Worm (Caenorhabditis elegans) whole organism, dauer: ENCODE measurements around the gene nlp-49.

ENCODE experiments used
- unc-62 ChIP-seq: sonication (generic microtip); optimal IDR thresholded peaks from 2 replicates; lab custom pipeline; 2017; ENCODE audit warnings: missing biosample characterization, missing genetic modification reagents, missing genetic modification characterization

nlp-49 gene

DNA sequence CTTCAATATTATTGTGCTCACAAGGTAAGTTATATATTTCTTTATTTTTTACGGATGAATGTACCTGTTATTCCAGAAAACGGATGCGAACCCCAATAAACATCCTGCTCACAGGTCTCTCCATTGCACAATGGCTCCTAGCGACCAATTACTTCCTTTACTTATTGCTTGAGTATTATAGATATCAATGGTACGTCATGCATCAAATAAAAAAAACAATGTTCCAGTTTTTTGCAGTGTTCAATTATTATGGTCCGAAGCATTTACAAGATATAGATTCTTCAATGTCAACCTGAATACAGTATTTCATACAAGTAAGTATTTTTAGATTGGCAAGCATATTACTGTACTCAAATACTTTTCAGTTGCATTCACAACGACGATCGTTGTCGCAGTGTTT lies 28.5 kb downstream of the nlp-49 start:
- TF ChIP-seq unc-62 (GFP tag; lab: Kevin White, UChicago), result no peak

DNA sequence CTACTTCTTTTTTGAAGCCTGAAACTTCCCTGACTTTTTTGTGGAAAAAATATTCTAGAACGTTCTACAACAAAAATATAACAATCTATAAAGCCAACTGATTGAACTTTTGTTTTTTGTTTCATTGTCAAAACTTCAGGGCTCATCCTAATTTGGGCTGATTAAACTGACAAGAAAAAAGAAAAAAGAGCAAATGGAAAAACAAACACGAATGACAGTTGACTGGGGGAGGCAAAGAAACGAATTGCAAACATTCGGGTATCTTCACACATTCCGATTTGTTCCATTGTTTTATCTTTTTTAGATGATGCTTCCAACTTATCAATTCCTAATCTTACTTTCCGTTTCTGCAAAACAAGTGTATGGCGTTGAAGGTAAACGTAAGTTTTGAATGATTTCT lies 31.0 kb downstream of the nlp-49 start, which contains the start of gene C46F4.3:
Gene C46F4.3, plus strand, starts transcription at position 301 of the 400 bp plus-strand sequence.
- no peak for TF ChIP-seq unc-62 (GFP tag; lab: Kevin White, UChicago)

DNA sequence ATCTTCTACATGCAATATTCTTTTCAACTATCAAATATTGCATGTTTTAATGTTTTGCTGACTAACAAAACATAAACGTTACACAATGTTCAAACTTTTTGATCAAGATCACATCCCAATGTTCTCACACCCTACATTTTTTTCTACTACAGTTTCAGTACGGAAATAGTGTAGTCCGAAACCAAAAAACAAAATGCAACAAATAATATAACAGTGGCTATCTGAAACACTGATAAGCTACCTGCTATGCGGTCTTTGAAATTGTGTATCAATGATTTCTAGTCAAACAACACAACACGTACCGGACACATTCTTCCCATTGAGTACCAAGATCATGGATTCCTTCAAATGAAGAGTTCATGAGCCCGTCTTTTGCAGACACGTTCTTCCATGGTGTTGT lies 36.9 kb downstream of the nlp-49 start:
- no peak for TF ChIP-seq unc-62 (GFP tag; lab: Kevin White, UChicago)

ce11 chrX:5942171-5942570 lies 37.7 kb downstream of the nlp-49 start:
- no peak for TF ChIP-seq unc-62 (GFP tag; lab: Kevin White, UChicago)

DNA sequence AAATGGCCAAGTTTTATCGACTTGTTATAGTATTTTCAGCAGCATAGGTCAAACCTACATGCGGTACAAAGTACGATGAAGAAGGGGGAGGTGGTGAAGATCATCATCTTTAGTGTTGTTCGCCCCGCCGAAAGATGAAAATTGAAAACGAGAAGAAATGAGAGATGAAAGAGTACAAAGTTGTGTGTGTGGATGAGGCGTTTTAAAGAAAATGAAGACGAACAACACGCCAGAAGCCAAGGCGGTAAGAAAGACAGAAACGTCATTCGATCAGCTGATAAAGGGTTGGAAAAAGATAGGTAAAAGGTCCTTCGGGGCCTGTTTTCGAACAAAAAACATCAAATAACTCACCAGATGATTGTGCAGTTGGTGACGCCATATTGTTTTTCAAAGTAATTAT lies 39.5 kb downstream of the nlp-49 start:
- no peak for TF ChIP-seq unc-62 (GFP tag; lab: Kevin White, UChicago)

ce11 chrX:5944488-5944887 lies 40.0 kb downstream of the nlp-49 start, which contains the start of gene acs-17:
Gene acs-17, minus strand, starts transcription at chrX:5944510.
- TF ChIP-seq unc-62 (GFP tag; lab: Kevin White, UChicago), result no peak

DNA sequence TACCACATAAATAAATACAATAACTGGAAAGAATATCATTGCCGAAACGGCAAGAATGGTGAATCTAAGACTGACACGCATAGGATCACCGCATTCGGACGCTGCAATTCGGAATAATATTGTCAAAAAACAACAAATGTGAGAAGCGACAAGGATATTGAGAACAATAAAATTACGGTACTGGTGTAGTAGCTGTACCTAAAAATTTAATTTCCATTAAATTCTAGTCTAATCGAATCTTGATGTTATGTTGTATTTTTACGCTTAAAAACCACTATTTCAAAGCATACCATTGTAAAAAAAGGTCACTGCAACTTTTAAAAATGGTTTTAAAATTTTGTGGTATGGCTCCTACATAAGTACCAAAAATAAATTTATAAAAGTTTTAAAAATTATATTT lies 44.3 kb downstream of the nlp-49 start, which contains the start of gene mig-23:
Gene mig-23, minus strand, starts transcription at position 101 of the 400 bp plus-strand sequence.
- no peak for TF ChIP-seq unc-62 (GFP tag; lab: Kevin White, UChicago)

DNA sequence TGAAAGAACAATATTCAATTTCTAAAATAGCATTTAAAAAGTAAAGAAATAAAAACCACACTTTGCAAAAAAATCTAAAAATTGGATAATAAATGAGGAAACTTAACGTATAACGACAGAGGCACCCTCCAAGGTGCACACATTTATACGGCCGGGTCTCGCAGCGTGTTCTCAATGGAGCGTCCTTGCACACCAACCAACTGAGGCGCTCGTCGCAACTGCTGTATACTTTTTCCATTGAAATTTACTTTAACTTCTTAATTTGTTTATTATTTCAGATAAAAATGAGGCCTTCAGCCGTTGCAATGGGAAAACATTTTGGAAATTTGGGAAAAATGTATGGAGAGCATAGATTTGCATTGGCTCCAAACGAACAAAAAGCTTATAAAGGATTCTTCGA lies 48.7 kb downstream of the nlp-49 start, which contains the start of the genes R07E4.5 and R07E4.3:
Gene R07E4.5, minus strand, starts transcription at position 1 of the 400 bp plus-strand sequence.
Gene R07E4.3, plus strand, starts transcription at position 285 of the 400 bp plus-strand sequence.
- TF ChIP-seq unc-62 (GFP tag; lab: Kevin White, UChicago), result no peak
